Fruit fly (Drosophila melanogaster) whole organism, wandering third instar larva: ENCODE measurements around the gene Clc.

Experiments
- CG32264 ChIP-seq: fragments of 200-800 bp; sonication (Bioruptor generic); optimal IDR thresholded peaks from 2 replicates; lab custom pipeline; 2016; ENCODE audit warnings: missing biosample characterization, missing genetic modification characterization
- CG9705 ChIP-seq: fragments of 200-800 bp; sonication (Bioruptor generic); optimal IDR thresholded peaks from 2 replicates; lab custom pipeline; 2018; ENCODE audit warnings: missing biosample characterization, mild to moderate bottlenecking, missing genetic modification characterization
- CrebA ChIP-seq: fragments of 200-800 bp; sonication (Bioruptor generic); optimal IDR thresholded peaks from 2 replicates; lab custom pipeline; 2016; ENCODE audit warnings: missing biosample characterization, mild to moderate bottlenecking, missing genetic modification characterization, borderline replicate concordance
- Dfd ChIP-seq: fragments of >200 bp; optimal IDR thresholded peaks from 2 replicates; lab custom pipeline; 2017; ENCODE audit warnings: missing biosample characterization, missing genetic modification characterization
- Dif ChIP-seq: fragments of 200-275, 200-300 bp; sonication (Bioruptor generic); optimal IDR thresholded peaks from 2 replicates; lab custom pipeline; 2018; ENCODE audit warnings: missing biosample characterization, missing genetic modification characterization; ENCODE audit not compliant: partially characterized antibody
- GATAd ChIP-seq: sonication (Bioruptor generic); optimal IDR thresholded peaks from 2 replicates; lab custom pipeline; 2016; ENCODE audit warnings: missing biosample characterization, missing genetic modification characterization
- HLH106 ChIP-seq: fragments of 200-800 bp; optimal IDR thresholded peaks from 3 replicates; lab custom pipeline; 2019; ENCODE audit warnings: missing biosample characterization, mild to moderate bottlenecking, missing genetic modification characterization, moderate library complexity
- Hr78 ChIP-seq: fragments of >200 bp; optimal IDR thresholded peaks from 2 replicates; lab custom pipeline; 2017; ENCODE audit warnings: missing biosample characterization, missing genetic modification characterization
- Myc ChIP-seq: fragments of >200 bp; optimal IDR thresholded peaks from 2 replicates; lab custom pipeline; 2017
- N ChIP-seq: fragments of >200 bp; optimal IDR thresholded peaks from 2 replicates; lab custom pipeline; 2018; ENCODE audit warnings: missing biosample characterization, missing external identifiers, missing genetic modification characterization
- Rel ChIP-seq, 2 experiments: fragments of 200-800 bp; sonication (Bioruptor generic) in 1 of 2; optimal IDR thresholded peaks; 2 replicates in 1 of 2; 3 replicates in 1 of 2; lab custom pipeline; 2016 to 2019; ENCODE audit warnings: mild to moderate bottlenecking in 2 of 2, missing biosample characterization in 2 of 2, missing genetic modification characterization in 2 of 2, moderate library complexity in 1 of 2
- Sp1 ChIP-seq: fragments of 200-800 bp; sonication (Bioruptor generic); optimal IDR thresholded peaks from 3 replicates; lab custom pipeline; 2019; ENCODE audit warnings: missing biosample characterization, mild to moderate bottlenecking, missing genetic modification characterization, moderate library complexity
- Vsx2 ChIP-seq: fragments of 200-300, 225-300 bp; sonication (Bioruptor generic); optimal IDR thresholded peaks from 2 replicates; lab custom pipeline; 2018; ENCODE audit warnings: missing biosample characterization, missing genetic modification characterization; ENCODE audit not compliant: partially characterized antibody
- br ChIP-seq: fragments of 200-800 bp; sonication (Bioruptor generic); optimal IDR thresholded peaks from 2 replicates; lab custom pipeline; 2016; ENCODE audit warnings: missing biosample characterization, missing genetic modification characterization
- brk ChIP-seq: fragments of 200-800 bp; sonication (Bioruptor generic); optimal IDR thresholded peaks from 2 replicates; lab custom pipeline; 2016; ENCODE audit warnings: missing biosample characterization, mild to moderate bottlenecking, missing genetic modification characterization
- dl ChIP-seq, 2 experiments: fragments of 175-275, 200-275 bp in 1 of 2; fragments of 200-275 bp in 1 of 2; sonication (Bioruptor generic); optimal IDR thresholded peaks; lab custom pipeline; 2018; ENCODE audit warnings: mild to moderate bottlenecking in 2 of 2, missing biosample characterization in 2 of 2, missing genetic modification characterization in 2 of 2, moderate library complexity in 2 of 2; ENCODE audit not compliant: partially characterized antibody in 2 of 2, insufficient read depth in 1 of 2
- dmrt93B ChIP-seq: fragments of 200-800 bp; sonication (Bioruptor generic); optimal IDR thresholded peaks from 2 replicates; lab custom pipeline; 2018; ENCODE audit warnings: missing biosample characterization, mild to moderate bottlenecking, missing genetic modification characterization
- fru ChIP-seq: fragments of 200-800 bp; sonication (Bioruptor generic); optimal IDR thresholded peaks from 3 replicates; lab custom pipeline; 2016; ENCODE audit warnings: missing biosample characterization, mild to moderate bottlenecking, missing genetic modification characterization
- h ChIP-seq: fragments of 200-800 bp; sonication (Bioruptor generic); optimal IDR thresholded peaks from 3 replicates; lab custom pipeline; 2016; ENCODE audit warnings: missing biosample characterization, mild to moderate bottlenecking, missing genetic modification characterization
- jim ChIP-seq: fragments of 175-275, 200-325 bp; sonication (Bioruptor generic); optimal IDR thresholded peaks from 2 replicates; lab custom pipeline; 2016; ENCODE audit warnings: missing biosample characterization, mild to moderate bottlenecking, missing genetic modification characterization
- lola ChIP-seq: fragments of >200 bp; optimal IDR thresholded peaks from 2 replicates; lab custom pipeline; 2017; ENCODE audit warnings: missing biosample characterization, missing genetic modification characterization
- pan ChIP-seq: fragments of >200 bp; optimal IDR thresholded peaks from 2 replicates; lab custom pipeline; 2017
- psq ChIP-seq: fragments of 200-800 bp; sonication (Bioruptor generic); optimal IDR thresholded peaks from 3 replicates; lab custom pipeline; 2017; ENCODE audit warnings: missing biosample characterization, mild to moderate bottlenecking, missing genetic modification characterization, moderate library complexity
- rgr ChIP-seq: fragments of 200-800 bp; sonication (Bioruptor generic); optimal IDR thresholded peaks from 3 replicates; lab custom pipeline; 2016; ENCODE audit warnings: missing biosample characterization, mild to moderate bottlenecking, missing genetic modification characterization
- sage ChIP-seq: fragments of 200-800 bp; sonication (Bioruptor generic); optimal IDR thresholded peaks from 2 replicates; lab custom pipeline; 2016; ENCODE audit warnings: missing biosample characterization, mild to moderate bottlenecking, missing genetic modification characterization
- sv ChIP-seq: fragments of 200-800 bp; sonication (Bioruptor generic); optimal IDR thresholded peaks from 3 replicates; lab custom pipeline; 2016; ENCODE audit warnings: missing biosample characterization, missing genetic modification characterization
- usp ChIP-seq: fragments of >200 bp; optimal IDR thresholded peaks from 2 replicates; lab custom pipeline; 2017; ENCODE audit warnings: missing biosample characterization, missing genetic modification characterization
- woc ChIP-seq: sonication (Bioruptor generic); optimal IDR thresholded peaks from 2 replicates; lab custom pipeline; 2016; ENCODE audit warnings: missing biosample characterization, mild to moderate bottlenecking, missing genetic modification characterization

Gene Clc

DNA sequence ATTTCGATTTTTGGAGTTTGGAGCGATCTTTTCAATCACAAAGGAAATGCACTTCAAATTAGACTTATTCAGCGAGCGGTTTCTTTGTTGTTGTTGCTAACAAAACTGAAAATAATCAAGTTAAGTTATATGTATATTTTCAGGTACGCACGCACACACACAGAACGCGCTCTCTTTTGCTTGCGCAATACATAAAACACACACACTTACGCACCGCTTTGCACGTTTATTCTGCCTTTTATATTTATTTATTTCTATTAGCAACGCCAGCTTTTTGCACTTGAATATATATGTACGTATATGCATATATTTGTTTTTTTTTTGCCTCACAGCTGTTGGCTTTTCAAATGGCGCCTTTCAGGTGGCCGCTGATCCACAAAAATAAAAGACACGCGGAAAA, 43.2 kb upstream of the Clc start:
- TF ChIP-seq sage, result peak; percentile 13
- no peak for TF ChIP-seq N (GFP tag; lab: Kevin White, UChicago)
- TF ChIP-seq, all 38 proteins: peak for 1

- TF ChIP-seq dl (GFP tag; optimal IDR thresholded peaks at IDR 0.05; lab: Kevin White, UChicago; ENCODE audit: insufficient read depth in 1 of 2, partially characterized antibody in 2 of 2) (peak in 1 of 2 experiments; percentile 15), Rel (GFP tag; optimal IDR thresholded peaks at IDR 0.05; lab: Kevin White, UChicago) (no peak), Rel (tag; optimal IDR thresholded peaks at IDR 0.05; lab: Kevin White, UChicago) (peak; percentile 5), sv (GFP tag; lab: Kevin White, UChicago) (no peak), br (GFP tag; lab: Kevin White, UChicago) (peak; percentile 11), Sp1 (GFP tag; lab: Kevin White, UChicago) (peak; percentile 24), CG32264 (GFP tag; lab: Kevin White, UChicago) (no peak), psq (GFP tag; lab: Kevin White, UChicago) (no peak), Dif (peak; percentile 72), h (GFP tag; lab: Kevin White, UChicago) (peak; percentile 58), lola (GFP tag; lab: Kevin White, UChicago) (no peak), fru (GFP tag; lab: Kevin White, UChicago) (peak; percentile 18), pan (lab: Kevin White, UChicago) (no peak), Vsx2 (peak; percentile 6), GATAd (no peak)
Observed at dm6 chr3L:20198138-20198559, 42.7 kb upstream of the Clc start, which contains the start of gene CG42674. Gene CG42674 (minus strand): TSS chr3L:20198317.

dm6 chr3L:20199569-20200247, 41.1 kb upstream of the Clc start, which contains the start of gene CG42833:
Gene CG42833 (plus strand): TSS chr3L:20200093.
- TF ChIP-seq Hr78 (GFP tag; lab: Kevin White, UChicago) (no peak), Myc (peak; percentile 51), brk (GFP tag; lab: Kevin White, UChicago) (peak; percentile 26), CrebA (peak; percentile 3), sage (peak; percentile 36), HLH106 (no peak), Dfd (GFP tag; lab: Kevin White, UChicago) (no peak)

- TF ChIP-seq h (GFP tag; lab: Kevin White, UChicago) (no peak), Dfd (GFP tag; lab: Kevin White, UChicago) (no peak), usp (no peak), br (GFP tag; lab: Kevin White, UChicago) (no peak), sv (GFP tag; lab: Kevin White, UChicago) (no peak), CG9705 (GFP tag; lab: Kevin White, UChicago) (no peak), rgr (no peak), woc (no peak), Dif (no peak), HLH106 (no peak), Vsx2 (no peak)
Observed at dm6 chr3L:20201538-20201937, 39.3 kb upstream of the Clc start, which contains the start of gene obst-F. Gene obst-F (minus strand): TSS chr3L:20201638.

- TF ChIP-seq CG9705 (GFP tag; lab: Kevin White, UChicago) (no peak), psq (GFP tag; lab: Kevin White, UChicago) (no peak), dl (GFP tag; optimal IDR thresholded peaks at IDR 0.05; lab: Kevin White, UChicago; ENCODE audit: insufficient read depth in 1 of 2, partially characterized antibody in 2 of 2) (no peak)
Observed at dm6 chr3L:20203587-20203986, 37.3 kb upstream of the Clc start, which contains the start of gene CG7298. Gene CG7298 (minus strand): TSS chr3L:20203687.

DNA sequence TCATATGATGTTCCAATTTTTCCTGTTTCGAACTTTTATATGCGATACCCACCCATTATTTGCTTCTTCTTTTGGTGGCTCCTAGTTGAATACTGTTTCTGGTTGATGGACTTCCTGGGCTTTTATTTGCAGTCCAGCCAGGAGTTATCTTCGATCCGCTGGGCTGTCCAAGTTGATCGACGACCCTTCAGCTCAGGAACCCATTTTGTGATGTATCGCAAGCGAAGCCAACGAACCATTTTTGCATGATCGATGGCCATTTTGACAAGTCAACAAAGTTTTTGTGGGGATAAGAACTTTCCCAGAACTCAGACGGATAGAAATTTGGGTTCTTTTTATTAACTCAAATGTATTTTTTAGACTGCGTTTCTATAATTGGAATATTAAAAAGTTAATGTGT, 34.9 kb upstream of the Clc start, which contains the start of gene CG7290:
Gene CG7290, minus strand, starts transcription at position 101 of the 400 bp plus-strand sequence.
- TF ChIP-seq dmrt93B (GFP tag; lab: Kevin White, UChicago) (no peak), Rel (GFP tag; optimal IDR thresholded peaks at IDR 0.05; lab: Kevin White, UChicago) (no peak), Rel (tag; optimal IDR thresholded peaks at IDR 0.05; lab: Kevin White, UChicago) (no peak), Dif (no peak), jim (no peak), psq (GFP tag; lab: Kevin White, UChicago) (no peak), GATAd (no peak)
